Worm (Caenorhabditis elegans) whole organism, L3 larva: ENCODE results near the gene srh-251.

Experiments used
- nhr-11 ChIP-seq: fragments of 150-350 bp; optimal IDR thresholded peaks from 2 replicates; lab custom pipeline; 2014; ENCODE audit warnings: missing biosample characterization, missing genetic modification characterization
- nhr-237 ChIP-seq: fragments of 150-350 bp; optimal IDR thresholded peaks from 2 replicates; lab custom pipeline; 2014; ENCODE audit warnings: missing biosample characterization, missing genetic modification characterization
- pha-4 ChIP-seq: fragments of 150-350 bp; optimal IDR thresholded peaks from 2 replicates; lab custom pipeline; 2014; ENCODE audit warnings: missing biosample characterization, missing genetic modification reagents, missing genetic modification characterization
- unc-39 ChIP-seq: sonication (generic microtip); optimal IDR thresholded peaks from 4 replicates; lab custom pipeline; 2017; ENCODE audit warnings: missing biosample characterization, missing genetic modification characterization
- zag-1 ChIP-seq: fragments of 150-350 bp; optimal IDR thresholded peaks from 2 replicates; lab custom pipeline; 2014; ENCODE audit warnings: missing biosample characterization, missing genetic modification characterization

ce11 chrV:15376223-15376622, 3.5 kb downstream of the srh-251 start, which contains the start of gene srh-52:
- no peak for TF ChIP-seq nhr-11 (tag; lab: Kevin White, UChicago)
- no peak for TF ChIP-seq unc-39
- TF ChIP-seq pha-4 (tag; lab: Kevin White, UChicago): no peak
- TF ChIP-seq zag-1: no peak
- no peak for TF ChIP-seq nhr-237 (tag; lab: Kevin White, UChicago)
